Worm (Caenorhabditis elegans) whole organism, L4 larva: ENCODE measurements around the gene F09E10.7.

Experiments used
- F26F4.8 ChIP-seq: fragments of 200-800 bp; sonication (Bioruptor generic); conservative IDR thresholded peaks from 2 replicates; pipeline ENCODE4 v1.3.6; 2022; ENCODE audit warnings: missing genetic modification characterization, missing compliant biosample characterization
- dpl-1 ChIP-seq: fragments of 150-350 bp; optimal IDR thresholded peaks from 2 replicates; lab custom pipeline; 2014; ENCODE audit warnings: missing biosample characterization, missing genetic modification reagents, missing genetic modification characterization
- egl-27 ChIP-seq: sonication (generic microtip); optimal IDR thresholded peaks from 3 replicates; lab custom pipeline; 2017; ENCODE audit warnings: missing biosample characterization, missing genetic modification reagents, missing genetic modification characterization
- mdl-1 ChIP-seq, 2 experiments: fragments of 150-350 bp in 1 of 2; sonication (generic microtip) in 1 of 2; optimal IDR thresholded peaks; 2 replicates each; lab custom pipeline; 2014 to 2017; ENCODE audit warnings: missing biosample characterization in 2 of 2, missing genetic modification characterization in 2 of 2
- nhr-25 ChIP-seq: sonication (generic microtip); optimal IDR thresholded peaks from 2 replicates; lab custom pipeline; 2017; ENCODE audit warnings: missing genetic modification characterization, mild to moderate bottlenecking, missing compliant biosample characterization, antibody characterized with exemption, moderate library complexity, borderline replicate concordance; ENCODE audit not compliant: insufficient read depth
- nhr-28 ChIP-seq: fragments of 150-350 bp; optimal IDR thresholded peaks from 2 replicates; lab custom pipeline; 2014; ENCODE audit warnings: missing biosample characterization, missing genetic modification characterization
- php-3 ChIP-seq: fragments of 200-800 bp; sonication (Bioruptor generic); IDR thresholded peaks from 2 replicates; pipeline ENCODE4 v1.3.6; 2022; ENCODE audit warnings: missing genetic modification reagents, missing genetic modification characterization, missing compliant biosample characterization
- snpc-4 ChIP-seq: fragments of 150-350 bp; optimal IDR thresholded peaks from 2 replicates; lab custom pipeline; 2014; ENCODE audit warnings: missing biosample characterization, missing genetic modification characterization
- unc-130 ChIP-seq: sonication (generic microtip); optimal IDR thresholded peaks from 2 replicates; lab custom pipeline; 2016; ENCODE audit warnings: missing genetic modification reagents, missing genetic modification characterization, missing compliant biosample characterization
- ztf-7 ChIP-seq: fragments of 150-350 bp; optimal IDR thresholded peaks from 2 replicates; lab custom pipeline; 2014; ENCODE audit warnings: missing biosample characterization, missing genetic modification characterization

DNA sequence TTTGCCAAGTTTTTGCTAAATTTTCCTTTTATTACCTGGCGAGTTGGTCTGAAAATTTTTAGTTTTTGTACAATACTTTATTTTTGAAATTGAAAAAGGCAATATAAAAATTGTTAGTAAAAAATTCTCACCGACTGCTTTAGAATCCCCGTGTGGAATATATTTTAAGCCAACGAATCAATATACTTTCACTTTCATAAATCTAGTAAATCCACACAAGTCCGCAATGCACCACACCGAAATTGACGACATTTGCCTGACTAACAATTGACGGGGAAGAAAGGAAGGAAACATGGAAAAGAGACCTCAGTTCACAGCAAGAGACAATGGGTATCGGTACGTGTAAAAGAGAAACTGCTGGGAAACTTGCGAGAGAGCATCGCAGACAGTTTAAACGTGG lies 2.2 kb downstream of the F09E10.7 start:
- TF ChIP-seq F26F4.8 (GFP tag; lab: Robert Waterston, UW): no peak
- TF ChIP-seq nhr-28 (tag; lab: Kevin White, UChicago): no peak
- no peak for TF ChIP-seq php-3 (GFP tag; lab: Robert Waterston, UW)
- TF ChIP-seq egl-27 (tag; lab: Kevin White, UChicago): no peak
- no peak for TF ChIP-seq ztf-7 (tag; lab: Kevin White, UChicago)
- no peak for TF ChIP-seq dpl-1
- no peak for TF ChIP-seq mdl-1 (tag; optimal IDR thresholded peaks at IDR 0.05; lab: Kevin White, UChicago)
- TF ChIP-seq snpc-4 (tag; lab: Kevin White, UChicago): no peak
- TF ChIP-seq unc-130 (GFP tag; lab: Kevin White, UChicago): no peak
- TF ChIP-seq nhr-25 (tag; lab: Kevin White, UChicago): no peak
